Fruit fly (Drosophila melanogaster) whole organism, embryonic: ENCODE results near the gene Rpn2.

Experiments
- ATbp ChIP-seq: fragments of 200-800 bp; sonication (Bioruptor generic); optimal IDR thresholded peaks from 2 replicates; lab custom pipeline; 2017; ENCODE audit warnings: missing biosample characterization, mild to moderate bottlenecking, missing genetic modification characterization, missing genetic modification reagents
- Awh ChIP-seq: fragments of 200-800 bp; sonication (Bioruptor generic); IDR thresholded peaks from 2 replicates; pipeline ENCODE4, ENCODE4 v1.3.6; 2022; ENCODE audit warnings: missing biosample characterization, missing genetic modification characterization
- CG10267 ChIP-seq: fragments of 200-800 bp; sonication (Bioruptor generic); optimal IDR thresholded peaks from 2 replicates; lab custom pipeline; 2018; ENCODE audit warnings: missing biosample characterization, mild to moderate bottlenecking, missing genetic modification characterization, moderate library complexity
- CG10543 ChIP-seq: fragments of 200-800 bp; sonication (Bioruptor generic); optimal IDR thresholded peaks from 3 replicates; lab custom pipeline; 2017; ENCODE audit warnings: missing biosample characterization, mild to moderate bottlenecking, missing genetic modification characterization, moderate library complexity
- CG12071 ChIP-seq: fragments of 200-800 bp; sonication (Bioruptor generic); optimal IDR thresholded peaks from 3 replicates; lab custom pipeline; 2018; ENCODE audit warnings: missing biosample characterization, mild to moderate bottlenecking, missing genetic modification characterization
- CG13624 ChIP-seq: fragments of 200-800 bp; sonication (Bioruptor generic); optimal IDR thresholded peaks from 2 replicates; lab custom pipeline; 2016; ENCODE audit warnings: missing biosample characterization, missing genetic modification characterization
- CG14014 ChIP-seq: fragments of 200-800 bp; sonication (Bioruptor generic); IDR thresholded peaks from 2 replicates; pipeline ENCODE4 v1.3.6; 2022; ENCODE audit warnings: missing biosample characterization, missing genetic modification characterization
- CG16815 ChIP-seq: fragments of 200-800 bp; sonication (Bioruptor generic); optimal IDR thresholded peaks from 3 replicates; lab custom pipeline; 2017; ENCODE audit warnings: missing biosample characterization, mild to moderate bottlenecking, missing genetic modification characterization
- CG17328 ChIP-seq: fragments of 200-800 bp; sonication (Bioruptor generic); IDR thresholded peaks from 2 replicates; pipeline ENCODE4 v1.3.6; 2022; ENCODE audit warnings: missing biosample characterization, missing genetic modification characterization
- CG17361 ChIP-seq: fragments of 200-800 bp; sonication (Bioruptor generic); IDR thresholded peaks from 3 replicates; pipeline ENCODE4 v1.3.6; 2022; ENCODE audit warnings: missing biosample characterization, missing genetic modification characterization
- CG2129 ChIP-seq: fragments of 200-800 bp; sonication (Bioruptor generic); IDR thresholded peaks from 2 replicates; pipeline ENCODE4 v1.3.6; 2022; ENCODE audit warnings: missing biosample characterization, missing genetic modification characterization; ENCODE audit not compliant: partially characterized antibody
- CG2712 ChIP-seq: fragments of 200-800 bp; optimal IDR thresholded peaks from 3 replicates; lab custom pipeline; 2019; ENCODE audit warnings: missing biosample characterization, mild to moderate bottlenecking, missing genetic modification characterization, moderate library complexity
- CG30431 ChIP-seq: fragments of 200-800 bp; sonication (Bioruptor generic); optimal IDR thresholded peaks from 2 replicates; lab custom pipeline; 2017; ENCODE audit warnings: missing biosample characterization, missing genetic modification characterization
- CG4617 ChIP-seq: fragments of 200-800 bp; sonication (Bioruptor generic); optimal IDR thresholded peaks from 3 replicates; lab custom pipeline; 2016; ENCODE audit warnings: missing biosample characterization, missing genetic modification characterization, borderline replicate concordance
- CG7987 ChIP-seq: fragments of 200-800 bp; sonication (Bioruptor generic); optimal IDR thresholded peaks from 2 replicates; lab custom pipeline; 2018; ENCODE audit warnings: missing biosample characterization, mild to moderate bottlenecking, missing genetic modification characterization, moderate library complexity
- CG8765 ChIP-seq: fragments of 200-800 bp; sonication (Bioruptor generic); IDR thresholded peaks from 2 replicates; pipeline ENCODE4 v1.3.6; 2022; ENCODE audit warnings: missing biosample characterization, missing genetic modification characterization
- CG9609 ChIP-seq: fragments of 200-800 bp; sonication (Bioruptor generic); optimal IDR thresholded peaks from 3 replicates; lab custom pipeline; 2016; ENCODE audit warnings: missing biosample characterization, missing genetic modification characterization
- CG9876 ChIP-seq: fragments of 200-800 bp; sonication (Bioruptor generic); optimal IDR thresholded peaks from 2 replicates; lab custom pipeline; 2016; ENCODE audit warnings: missing biosample characterization, missing genetic modification characterization
- CG9932 ChIP-seq: fragments of 200-800 bp; sonication (Bioruptor generic); IDR thresholded peaks from 2 replicates; pipeline ENCODE4 v1.3.6; 2022; ENCODE audit warnings: missing biosample characterization, missing genetic modification characterization
- CrebB ChIP-seq: fragments of 200-800 bp; sonication (Bioruptor generic); optimal IDR thresholded peaks from 3 replicates; lab custom pipeline; 2018; ENCODE audit warnings: missing biosample characterization, mild to moderate bottlenecking, missing genetic modification characterization
- Dbx ChIP-seq: fragments of 200-800 bp; sonication (Bioruptor generic); IDR thresholded peaks from 3 replicates; pipeline ENCODE4 v1.3.6; 2022; ENCODE audit warnings: missing biosample characterization, missing genetic modification characterization
- Dll ChIP-seq: fragments of 200-800 bp; sonication (Bioruptor generic); IDR thresholded peaks from 4 replicates; pipeline ENCODE4 v1.3.6; 2022; ENCODE audit warnings: missing biosample characterization, missing genetic modification characterization; ENCODE audit not compliant: partially characterized antibody
- HHEX ChIP-seq: fragments of 200-800 bp; sonication (Bioruptor generic); optimal IDR thresholded peaks from 3 replicates; lab custom pipeline; 2017; ENCODE audit warnings: missing biosample characterization, mild to moderate bottlenecking, missing genetic modification characterization, missing genetic modification reagents
- HLH54F ChIP-seq: fragments of 200-800 bp; sonication (Bioruptor generic); optimal IDR thresholded peaks from 3 replicates; lab custom pipeline; 2016; ENCODE audit warnings: missing biosample characterization, missing genetic modification characterization
- Hey ChIP-seq: fragments of 200-800 bp; sonication (Bioruptor generic); optimal IDR thresholded peaks from 3 replicates; lab custom pipeline; 2018; ENCODE audit warnings: missing biosample characterization, mild to moderate bottlenecking, missing genetic modification characterization
- HmgZ ChIP-seq: fragments of 200-800 bp; sonication (Bioruptor generic); optimal IDR thresholded peaks from 2 replicates; lab custom pipeline; 2018; ENCODE audit warnings: missing biosample characterization, mild to moderate bottlenecking, missing genetic modification characterization
- Hr78 ChIP-seq, 2 experiments: fragments of 200-800 bp in 1 of 2; fragments of >200 bp in 1 of 2; sonication (Bioruptor generic) in 1 of 2; optimal IDR thresholded peaks; 2 replicates each; lab custom pipeline; 2017 to 2019; ENCODE audit warnings: missing biosample characterization in 2 of 2, missing genetic modification characterization in 2 of 2, mild to moderate bottlenecking in 1 of 2, moderate library complexity in 1 of 2
- Lim3 ChIP-seq: fragments of 200-800 bp; sonication (Bioruptor generic); IDR thresholded peaks from 2 replicates; pipeline ENCODE4 v1.3.6; 2022; ENCODE audit warnings: missing biosample characterization, missing genetic modification characterization
- Mrtf ChIP-seq: fragments of 200-800 bp; sonication (Bioruptor generic); IDR thresholded peaks from 3 replicates; pipeline ENCODE4 v1.3.6; 2022; ENCODE audit warnings: missing biosample characterization, missing genetic modification characterization
- Ptx1 ChIP-seq: fragments of 200-800 bp; sonication (Bioruptor generic); IDR thresholded peaks from 2 replicates; pipeline ENCODE4 v1.3.6; 2022; ENCODE audit warnings: missing biosample characterization, missing genetic modification characterization
- Sox100B ChIP-seq: fragments of 200-800 bp; sonication (Bioruptor generic); optimal IDR thresholded peaks from 3 replicates; lab custom pipeline; 2018; ENCODE audit warnings: missing biosample characterization, mild to moderate bottlenecking, missing genetic modification characterization
- bsh ChIP-seq, 2 experiments: fragments of 200-800 bp; sonication (Bioruptor generic); optimal IDR thresholded peaks; 2 replicates each; lab custom pipeline; 2017 to 2018; ENCODE audit warnings: mild to moderate bottlenecking in 2 of 2, missing biosample characterization in 2 of 2, missing genetic modification characterization in 2 of 2, moderate library complexity in 1 of 2
- cad ChIP-seq: fragments of >200 bp; optimal IDR thresholded peaks from 2 replicates; lab custom pipeline; 2017; ENCODE audit warnings: missing biosample characterization, missing genetic modification characterization
- dpn ChIP-seq, 2 experiments: fragments of 200-800 bp; sonication (Bioruptor generic); optimal IDR thresholded peaks; 3 replicates each; lab custom pipeline; 2016; ENCODE audit warnings: missing biosample characterization in 2 of 2, missing genetic modification characterization in 2 of 2
- grau ChIP-seq: fragments of 200-800 bp; optimal IDR thresholded peaks from 3 replicates; lab custom pipeline; 2019; ENCODE audit warnings: missing biosample characterization, mild to moderate bottlenecking, missing genetic modification characterization, moderate library complexity
- gt ChIP-seq: fragments of 200-800 bp; sonication (Bioruptor generic); IDR thresholded peaks from 2 replicates; pipeline ENCODE4 v1.3.6; 2022; ENCODE audit warnings: missing biosample characterization, missing genetic modification characterization
- ind ChIP-seq: fragments of 200-800 bp; sonication (Bioruptor generic); optimal IDR thresholded peaks from 3 replicates; lab custom pipeline; 2016; ENCODE audit warnings: missing biosample characterization, missing genetic modification characterization
- kni ChIP-seq: fragments of 200-800 bp; sonication (Bioruptor generic); optimal IDR thresholded peaks from 3 replicates; lab custom pipeline; 2017; ENCODE audit warnings: mild to moderate bottlenecking, missing biosample characterization, missing genetic modification reagents, missing genetic modification characterization
- lab ChIP-seq: fragments of 200-800 bp; sonication (Bioruptor generic); optimal IDR thresholded peaks from 3 replicates; lab custom pipeline; 2017; ENCODE audit warnings: missing biosample characterization, missing genetic modification characterization, mild to moderate bottlenecking, moderate library complexity, missing genetic modification reagents
- lov ChIP-seq, 2 experiments: fragments of 200-800 bp in 1 of 2; fragments of >200 bp in 1 of 2; sonication (Bioruptor generic) in 1 of 2; IDR thresholded peaks in 1 of 2; optimal IDR thresholded peaks in 1 of 2; 2 replicates in 1 of 2; 3 replicates in 1 of 2; pipeline versions ENCODE4 v1.3.6 to Lab custom; 2017 to 2022; ENCODE audit warnings: missing biosample characterization in 1 of 2, missing genetic modification characterization in 1 of 2
- nau ChIP-seq: fragments of 200-800 bp; sonication (Bioruptor generic); optimal IDR thresholded peaks from 3 replicates; lab custom pipeline; 2017; ENCODE audit warnings: missing biosample characterization, mild to moderate bottlenecking, missing genetic modification characterization, missing genetic modification reagents
- ranshi ChIP-seq: fragments of 200-800 bp; sonication (Bioruptor generic); IDR thresholded peaks from 2 replicates; pipeline ENCODE4 v1.3.6; 2022; ENCODE audit warnings: missing biosample characterization, missing genetic modification characterization
- slou ChIP-seq: fragments of 200-800 bp; sonication (Bioruptor generic); optimal IDR thresholded peaks from 3 replicates; lab custom pipeline; 2016; ENCODE audit warnings: missing biosample characterization, missing genetic modification characterization
- sob ChIP-seq: fragments of 200-800 bp; sonication (Bioruptor generic); IDR thresholded peaks from 2 replicates; pipeline ENCODE4 v1.3.6; 2022; ENCODE audit warnings: missing biosample characterization, missing genetic modification characterization
- ssp ChIP-seq: fragments of 200-800 bp; sonication (Bioruptor generic); IDR thresholded peaks from 2 replicates; pipeline ENCODE4 v1.3.6; 2022; ENCODE audit warnings: missing biosample characterization, missing genetic modification characterization
- tx ChIP-seq: fragments of 200-800 bp; sonication (Bioruptor generic); optimal IDR thresholded peaks from 2 replicates; lab custom pipeline; 2016; ENCODE audit warnings: missing biosample characterization, missing genetic modification characterization
- vvl ChIP-seq: fragments of 200-800 bp; sonication (Bioruptor generic); IDR thresholded peaks from 2 replicates; pipeline ENCODE4 v1.3.6; 2022; ENCODE audit warnings: missing biosample characterization, missing genetic modification characterization
- wek ChIP-seq: fragments of 200-800 bp; sonication (Bioruptor generic); optimal IDR thresholded peaks from 3 replicates; lab custom pipeline; 2018; ENCODE audit warnings: missing biosample characterization, mild to moderate bottlenecking, missing genetic modification characterization, moderate library complexity
- zen ChIP-seq: fragments of 200-800 bp; sonication (Bioruptor generic); optimal IDR thresholded peaks from 3 replicates; lab custom pipeline; 2018; ENCODE audit warnings: missing biosample characterization, mild to moderate bottlenecking, missing genetic modification characterization, moderate library complexity

The Rpn2 gene

DNA sequence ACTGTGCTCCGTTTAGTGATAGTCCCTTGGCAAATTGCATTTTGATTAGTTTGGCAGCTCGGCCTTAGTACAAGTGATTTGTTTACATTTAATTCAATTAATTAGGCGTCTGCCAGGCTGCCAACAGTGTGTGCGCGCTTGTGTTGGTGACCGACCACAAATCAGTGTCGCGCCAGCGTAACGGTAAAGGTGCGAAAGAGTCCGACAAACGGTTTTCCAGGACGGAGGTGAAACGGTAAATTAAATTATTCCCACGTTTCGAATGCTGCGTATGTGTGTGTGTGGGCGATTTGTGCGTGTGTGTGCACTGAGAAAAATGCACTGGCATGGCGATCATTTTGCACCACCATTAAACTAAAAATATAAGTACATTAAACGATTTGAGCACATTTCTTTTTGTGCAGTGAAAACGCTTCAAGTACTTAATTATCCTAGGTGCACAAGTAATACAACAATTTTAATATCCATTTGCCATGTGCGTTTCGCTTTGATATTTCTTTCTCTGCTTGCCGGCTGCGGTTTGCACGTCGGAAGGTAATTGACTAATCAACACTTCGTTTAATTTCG lies 14.3 kb upstream of the Rpn2 start (continued):
- TF ChIP-seq CG9876 (GFP tag; lab: Kevin White, UChicago) (no peak), bsh (GFP tag; optimal IDR thresholded peaks at IDR 0.05; lab: Kevin White, UChicago) (peak in 1 of 2 experiments; percentile 9), Lim3 (GFP tag; lab: Robert Waterston, UW) (no peak), Mrtf (GFP tag; lab: Robert Waterston, UW) (no peak), grau (tag; lab: Kevin White, UChicago) (peak; percentile 39), CG2129 (GFP tag; lab: Robert Waterston, UW) (no peak), lab (GFP tag; lab: Kevin White, UChicago) (peak; percentile 4), CG16815 (GFP tag; lab: Kevin White, UChicago) (no peak), Sox100B (no peak), CG7987 (GFP tag; lab: Kevin White, UChicago) (no peak), nau (GFP tag; lab: Kevin White, UChicago) (no peak), Ptx1 (peak; percentile 37), wek (no peak), CG10543 (peak; percentile 21), CG9932 (GFP tag; lab: Robert Waterston, UW) (peak; percentile 49), vvl (GFP tag; lab: Robert Waterston, UW) (peak; percentile 18; the same call in 1 of the 2 replicates), CG12071 (no peak), HHEX (GFP tag; lab: Kevin White, UChicago) (no peak), CG30431 (GFP tag; lab: Kevin White, UChicago) (no peak), CG14014 (GFP tag; lab: Robert Waterston, UW) (peak; percentile 45; the same call in 1 of the 2 replicates), CG4617 (GFP tag; lab: Kevin White, UChicago) (no peak), CG9609 (peak; percentile 5), ind (GFP tag; lab: Kevin White, UChicago) (peak; percentile 19), Hey (tag; lab: Kevin White, UChicago) (no peak), sob (GFP tag; lab: Robert Waterston, UW) (no peak), cad (GFP tag; lab: Kevin White, UChicago) (no peak), Dbx (GFP tag; lab: Robert Waterston, UW) (no peak), kni (GFP tag; lab: Kevin White, UChicago) (no peak), HmgZ (tag; lab: Kevin White, UChicago) (no peak), slou (GFP tag; lab: Kevin White, UChicago) (no peak), HLH54F (GFP tag; lab: Kevin White, UChicago) (no peak), CG2712 (tag; lab: Kevin White, UChicago) (peak; percentile 4), CG13624 (GFP tag; lab: Kevin White, UChicago) (no peak), ranshi (GFP tag; lab: Robert Waterston, UW) (0 out of 2 replicates have a peak, but pooled peaks have one; percentile 21), CrebB (tag; lab: Kevin White, UChicago) (no peak), CG17328 (GFP tag; lab: Robert Waterston, UW) (no peak), gt (GFP tag; lab: Robert Waterston, UW) (no peak), CG8765 (GFP tag; lab: Robert Waterston, UW) (no peak), Dll (no peak), tx (GFP tag; lab: Kevin White, UChicago) (no peak), dpn (GFP tag; optimal IDR thresholded peaks at IDR 0.05; lab: Kevin White, UChicago) (peak in 1 of 2 experiments; percentile 4), CG10267 (tag; lab: Kevin White, UChicago) (no peak), lov (optimal IDR thresholded peaks at IDR 0.05; lab: Kevin White, UChicago) (no peak), lov (GFP tag; IDR thresholded peaks at IDR 0.05; lab: Robert Waterston, UW) (0 out of 3 replicates have a peak, but pooled peaks have one; percentile 13), zen (tag; lab: Kevin White, UChicago) (peak; percentile 3), Hr78 (GFP tag; optimal IDR thresholded peaks at IDR 0.05; lab: Kevin White, UChicago) (peak in 1 of 2 experiments; percentile 1), CG17361 (GFP tag; lab: Robert Waterston, UW) (0 out of 3 replicates have a peak, but pooled peaks have one; percentile 25), Awh (GFP tag; lab: Robert Waterston, UW) (no peak), ATbp (GFP tag; lab: Kevin White, UChicago) (no peak), ssp (GFP tag; lab: Robert Waterston, UW) (no peak)
